Worm (Caenorhabditis elegans): ENCODE data around the gene ufd-3.

ce11 chrII:9935044-9935599 is 5.4 kb upstream of the ufd-3 start:
- TF ChIP-seq sma-3 (GFP tag; optimal IDR thresholded peaks at IDR 0.05) (no peak), R02D3.7 (tag; optimal IDR thresholded peaks at IDR 0.05) (no peak), unc-39 (tag; optimal IDR thresholded peaks at IDR 0.05) (no peak), dmd-4 (tag; optimal IDR thresholded peaks at IDR 0.05) (no peak)

Measured in whole organism, L2 larva.